Worm (Caenorhabditis elegans) whole organism, early embryonic: ENCODE data around the gene Y45G12B.3.

ENCODE experiments used
- F13C5.2 ChIP-seq: sonication (generic microtip); optimal IDR thresholded peaks from 2 replicates; lab custom pipeline; 2017; ENCODE audit warnings: mild to moderate bottlenecking, missing genetic modification characterization, inconsistent platforms, missing compliant biosample characterization
- aly-1 ChIP-seq: sonication (generic microtip); optimal IDR thresholded peaks from 2 replicates; lab custom pipeline; 2016; ENCODE audit warnings: missing genetic modification characterization, missing compliant biosample characterization
- ama-1 ChIP-seq: fragments of 150-350 bp; optimal IDR thresholded peaks from 2 replicates; lab custom pipeline; 2014
- ceh-13 ChIP-seq: fragments of 200-800 bp; sonication (Bioruptor generic); optimal IDR thresholded peaks from 2 replicates; lab custom pipeline; 2018; ENCODE audit warnings: mild to moderate bottlenecking, missing genetic modification characterization, missing compliant biosample characterization
- ceh-36 ChIP-seq: sonication (generic microtip); optimal IDR thresholded peaks from 2 replicates; lab custom pipeline; 2016; ENCODE audit warnings: missing genetic modification characterization, inconsistent platforms, missing compliant biosample characterization
- ets-7 ChIP-seq: sonication (generic microtip); optimal IDR thresholded peaks from 2 replicates; lab custom pipeline; 2016; ENCODE audit warnings: missing genotype, missing genetic modification characterization, missing compliant biosample characterization
- flt-1 ChIP-seq: fragments of 200-800 bp; sonication (Bioruptor generic); IDR thresholded peaks from 2 replicates; pipeline ENCODE4 v1.3.6; 2022; ENCODE audit warnings: missing genetic modification characterization, missing compliant biosample characterization
- hmbx-1 ChIP-seq: sonication (generic microtip); optimal IDR thresholded peaks from 2 replicates; lab custom pipeline; 2016; ENCODE audit warnings: mild to moderate bottlenecking, missing genetic modification characterization, missing compliant biosample characterization
- hnd-1 ChIP-seq: sonication (generic microtip); optimal IDR thresholded peaks from 2 replicates; lab custom pipeline; 2016; ENCODE audit warnings: missing genetic modification characterization, missing compliant biosample characterization
- pes-1 ChIP-seq: fragments of 200-800 bp; sonication (Bioruptor generic); IDR thresholded peaks from 2 replicates; pipeline ENCODE4 v1.3.6; 2022; ENCODE audit warnings: missing genetic modification reagents, missing genetic modification characterization, missing compliant biosample characterization
- sea-1 ChIP-seq: fragments of 200-800 bp; sonication (Bioruptor generic); conservative IDR thresholded peaks from 2 replicates; pipeline ENCODE4 v1.3.6; 2022; ENCODE audit warnings: missing genetic modification characterization, missing compliant biosample characterization
- tbx-11 ChIP-seq: fragments of 200-800 bp; sonication (Bioruptor generic); IDR thresholded peaks from 2 replicates; pipeline ENCODE4 v1.3.6; 2022; ENCODE audit warnings: missing genetic modification characterization, missing compliant biosample characterization
- tra-4 ChIP-seq: sonication (generic microtip); optimal IDR thresholded peaks from 2 replicates; lab custom pipeline; 2017; ENCODE audit warnings: missing genetic modification characterization, missing compliant biosample characterization

- TF ChIP-seq hmbx-1, result no peak
- no peak for TF ChIP-seq ama-1
- TF ChIP-seq tbx-11 (GFP tag; lab: Robert Waterston, UW), result no peak
- TF ChIP-seq hnd-1 (tag; lab: Kevin White, UChicago), result no peak
- TF ChIP-seq ceh-36, result no peak
- TF ChIP-seq ceh-13 (GFP tag; lab: Kevin White, UChicago), result no peak
- TF ChIP-seq flt-1 (GFP tag; lab: Robert Waterston, UW), result no peak
- TF ChIP-seq ets-7 (tag; lab: Kevin White, UChicago), result no peak
- no peak for TF ChIP-seq pes-1 (GFP tag; lab: Robert Waterston, UW)
- no peak for TF ChIP-seq F13C5.2 (tag; lab: Kevin White, UChicago)
- no peak for TF ChIP-seq aly-1 (tag; lab: Kevin White, UChicago)
- no peak for TF ChIP-seq tra-4 (tag; lab: Kevin White, UChicago)
- no peak for TF ChIP-seq sea-1 (GFP tag; lab: Robert Waterston, UW)
These were observed 43.6 kb upstream of the Y45G12B.3 start for ce11 chrV:2739607-2740006.
